Fruit fly (Drosophila melanogaster) whole organism, embryonic: ENCODE results near the gene ath.
A peak's percentile ranks its signal among the peaks of the same experiment; 100 is the strongest.

Source experiments
- Ada2b ChIP-seq: fragments of 200-800 bp; sonication (Bioruptor generic); IDR thresholded peaks from 2 replicates; pipeline ENCODE4 v1.3.6; 2022; ENCODE audit warnings: missing biosample characterization, missing genetic modification characterization
- Aef1 ChIP-seq: fragments of 200-800 bp; sonication (Bioruptor generic); IDR thresholded peaks from 3 replicates; pipeline ENCODE4 v1.3.6; 2022; ENCODE audit warnings: missing biosample characterization, missing genetic modification characterization
- Asciz ChIP-seq: fragments of 200-800 bp; sonication (Bioruptor generic); optimal IDR thresholded peaks from 2 replicates; lab custom pipeline; 2017; ENCODE audit warnings: missing biosample characterization, mild to moderate bottlenecking, missing genetic modification characterization, missing genetic modification reagents
- Bgb ChIP-seq: fragments of 200-800 bp; sonication (Bioruptor generic); IDR thresholded peaks from 2 replicates; pipeline ENCODE4 v1.3.6; 2022; ENCODE audit warnings: missing biosample characterization, missing genetic modification characterization; ENCODE audit not compliant: partially characterized antibody
- CG12155 ChIP-seq: fragments of 200-800 bp; sonication (Bioruptor generic); optimal IDR thresholded peaks from 3 replicates; lab custom pipeline; 2016; ENCODE audit warnings: missing biosample characterization, missing genetic modification characterization
- CG1233 ChIP-seq: fragments of 200-800 bp; sonication (Bioruptor generic); optimal IDR thresholded peaks from 4 replicates; lab custom pipeline; 2018; ENCODE audit warnings: missing biosample characterization, mild to moderate bottlenecking, missing genetic modification characterization
- CG12744 ChIP-seq: fragments of 200-800 bp; sonication (Bioruptor generic); optimal IDR thresholded peaks from 2 replicates; lab custom pipeline; 2016; ENCODE audit warnings: missing biosample characterization, missing genetic modification characterization
- CG15011 ChIP-seq: fragments of 200-800 bp; sonication (Bioruptor generic); optimal IDR thresholded peaks from 3 replicates; lab custom pipeline; 2018; ENCODE audit warnings: missing biosample characterization, mild to moderate bottlenecking, missing genetic modification characterization
- CG1529 ChIP-seq: fragments of 200-800 bp; sonication (Bioruptor generic); optimal IDR thresholded peaks from 3 replicates; lab custom pipeline; 2018; ENCODE audit warnings: missing biosample characterization, missing genetic modification characterization
- CG17328 ChIP-seq: fragments of 200-800 bp; sonication (Bioruptor generic); IDR thresholded peaks from 2 replicates; pipeline ENCODE4 v1.3.6; 2022; ENCODE audit warnings: missing biosample characterization, missing genetic modification characterization
- CG17359 ChIP-seq: fragments of 200-800 bp; sonication (Bioruptor generic); optimal IDR thresholded peaks from 3 replicates; lab custom pipeline; 2018; ENCODE audit warnings: missing biosample characterization, mild to moderate bottlenecking, missing genetic modification characterization, moderate library complexity
- CG17912 ChIP-seq: fragments of 200-800 bp; sonication (Bioruptor generic); optimal IDR thresholded peaks from 2 replicates; lab custom pipeline; 2018; ENCODE audit warnings: missing biosample characterization, mild to moderate bottlenecking, missing genetic modification characterization
- CG18011 ChIP-seq: fragments of 200-800 bp; sonication (Bioruptor generic); optimal IDR thresholded peaks from 2 replicates; lab custom pipeline; 2017; ENCODE audit warnings: missing biosample characterization, missing genetic modification characterization, mild to moderate bottlenecking, moderate library complexity, missing genotype
- CG2199 ChIP-seq: fragments of 200-800 bp; sonication (Bioruptor generic); IDR thresholded peaks from 3 replicates; pipeline ENCODE4 v1.3.6; 2022; ENCODE audit warnings: missing biosample characterization, missing genetic modification characterization
- CG30403 ChIP-seq: fragments of 200-800 bp; sonication (Bioruptor generic); optimal IDR thresholded peaks from 3 replicates; lab custom pipeline; 2016; ENCODE audit warnings: missing biosample characterization, missing genetic modification characterization
- CG3065 ChIP-seq: fragments of 200-800 bp; sonication (Bioruptor generic); optimal IDR thresholded peaks from 2 replicates; lab custom pipeline; 2016; ENCODE audit warnings: missing biosample characterization, missing genetic modification characterization
- CG32532 ChIP-seq: fragments of 200-800 bp; sonication (Bioruptor generic); IDR thresholded peaks from 2 replicates; pipeline ENCODE4 v1.3.6; 2022; ENCODE audit warnings: missing biosample characterization, missing genetic modification characterization
- CG32767 ChIP-seq: fragments of 200-800 bp; sonication (Bioruptor generic); IDR thresholded peaks from 2 replicates; pipeline ENCODE4 v1.3.6; 2022; ENCODE audit warnings: missing biosample characterization, missing genetic modification characterization
- CG3407 ChIP-seq: fragments of 200-800 bp; sonication (Bioruptor generic); optimal IDR thresholded peaks from 2 replicates; lab custom pipeline; 2018; ENCODE audit warnings: missing biosample characterization, mild to moderate bottlenecking, missing genetic modification characterization
- CG4282 ChIP-seq: fragments of 200-800 bp; sonication (Bioruptor generic); optimal IDR thresholded peaks from 2 replicates; lab custom pipeline; 2016; ENCODE audit warnings: missing biosample characterization, missing genetic modification characterization
- CG4404 ChIP-seq: fragments of 200-800 bp; sonication (Bioruptor generic); IDR thresholded peaks from 2 replicates; pipeline ENCODE4 v1.3.6; 2022; ENCODE audit warnings: missing biosample characterization, missing genetic modification characterization
- CG8765 ChIP-seq: fragments of 200-800 bp; sonication (Bioruptor generic); IDR thresholded peaks from 2 replicates; pipeline ENCODE4 v1.3.6; 2022; ENCODE audit warnings: missing biosample characterization, missing genetic modification characterization
- CG9876 ChIP-seq: fragments of 200-800 bp; sonication (Bioruptor generic); optimal IDR thresholded peaks from 2 replicates; lab custom pipeline; 2016; ENCODE audit warnings: missing biosample characterization, missing genetic modification characterization
- D19B ChIP-seq: fragments of 200-800 bp; sonication (Bioruptor generic); optimal IDR thresholded peaks from 2 replicates; lab custom pipeline; 2017; ENCODE audit warnings: missing biosample characterization, mild to moderate bottlenecking, missing genetic modification characterization
- Dad ChIP-seq: fragments of 200-800 bp; sonication (Bioruptor generic); optimal IDR thresholded peaks from 3 replicates; lab custom pipeline; 2016; ENCODE audit warnings: missing biosample characterization, missing genetic modification characterization
- E2f1 ChIP-seq: fragments of 200-800 bp; sonication (Bioruptor generic); IDR thresholded peaks from 2 replicates; pipeline ENCODE4 v1.3.6; 2022; ENCODE audit warnings: missing biosample characterization, missing genetic modification characterization
- Gsc ChIP-seq: fragments of 200-800 bp; sonication (Bioruptor generic); IDR thresholded peaks from 2 replicates; pipeline ENCODE4 v1.3.6; 2022; ENCODE audit warnings: missing biosample characterization, missing genetic modification characterization
- H15 ChIP-seq: fragments of 200-800 bp; sonication (Bioruptor generic); IDR thresholded peaks from 3 replicates; pipeline ENCODE4 v1.3.6; 2022; ENCODE audit warnings: missing biosample characterization, missing genetic modification characterization
- MBD-R2 ChIP-seq: fragments of 200-800 bp; sonication (Bioruptor generic); IDR thresholded peaks from 2 replicates; pipeline ENCODE4 v1.3.6; 2022; ENCODE audit warnings: missing biosample characterization, missing genetic modification characterization
- Max ChIP-seq: fragments of 200-800 bp; sonication (Bioruptor generic); optimal IDR thresholded peaks from 2 replicates; lab custom pipeline; 2016; ENCODE audit warnings: missing biosample characterization, mild to moderate bottlenecking, missing genetic modification characterization
- Oaz ChIP-seq: fragments of 200-800 bp; sonication (Bioruptor generic); IDR thresholded peaks from 2 replicates; pipeline ENCODE4 v1.3.6; 2022; ENCODE audit warnings: missing biosample characterization, missing genetic modification characterization
- Side ChIP-seq: fragments of 200-800 bp; sonication (Bioruptor generic); optimal IDR thresholded peaks from 2 replicates; lab custom pipeline; 2016; ENCODE audit warnings: missing biosample characterization, missing genetic modification characterization
- Sin3A ChIP-seq: fragments of >200 bp; optimal IDR thresholded peaks from 2 replicates; lab custom pipeline; 2018
- Sry-β ChIP-seq: fragments of 200-800 bp; sonication (Bioruptor generic); optimal IDR thresholded peaks from 2 replicates; lab custom pipeline; 2018; ENCODE audit warnings: missing biosample characterization, mild to moderate bottlenecking, missing genetic modification characterization, moderate library complexity
- bbx ChIP-seq: fragments of 200-800 bp; sonication (Bioruptor generic); IDR thresholded peaks from 2 replicates; pipeline ENCODE4 v1.3.6; 2022; ENCODE audit warnings: missing biosample characterization, missing genetic modification characterization; ENCODE audit not compliant: partially characterized antibody
- bowl ChIP-seq: fragments of 200-800 bp; sonication (Bioruptor generic); IDR thresholded peaks from 2 replicates; pipeline ENCODE4 v1.3.6; 2022; ENCODE audit warnings: missing biosample characterization, missing genetic modification characterization
- btn ChIP-seq: fragments of 200-800 bp; sonication (Bioruptor generic); optimal IDR thresholded peaks from 2 replicates; lab custom pipeline; 2016; ENCODE audit warnings: missing biosample characterization, missing genetic modification characterization
- croc ChIP-seq: fragments of 200-800 bp; sonication (Bioruptor generic); conservative IDR thresholded peaks from 3 replicates; pipeline ENCODE4 v1.3.6; 2022; ENCODE audit warnings: missing biosample characterization, missing genetic modification characterization
- danr ChIP-seq: fragments of 200-800 bp; sonication (Bioruptor generic); IDR thresholded peaks from 2 replicates; pipeline ENCODE4 v1.3.6; 2022; ENCODE audit warnings: missing biosample characterization, missing genetic modification characterization
- gem ChIP-seq: fragments of 200-800 bp; sonication (Bioruptor generic); optimal IDR thresholded peaks from 2 replicates; lab custom pipeline; 2019; ENCODE audit warnings: missing biosample characterization, mild to moderate bottlenecking, missing genetic modification characterization, moderate library complexity
- ken ChIP-seq: fragments of 200-800 bp; sonication (Bioruptor generic); IDR thresholded peaks from 3 replicates; pipeline ENCODE4 v1.3.6; 2022; ENCODE audit warnings: missing biosample characterization, missing genetic modification characterization
- lilli ChIP-seq: fragments of 200-800 bp; sonication (Bioruptor generic); optimal IDR thresholded peaks from 3 replicates; lab custom pipeline; 2016; ENCODE audit warnings: missing biosample characterization, missing genetic modification characterization
- lola ChIP-seq, 3 experiments: fragments of >200 bp in 2 of 3; fragments of 200-800 bp in 1 of 3; sonication (Bioruptor generic) in 1 of 3; optimal IDR thresholded peaks; 2 replicates each; lab custom pipeline; 2017 to 2019; ENCODE audit warnings: missing biosample characterization in 3 of 3, missing genetic modification characterization in 3 of 3, mild to moderate bottlenecking in 1 of 3, moderate library complexity in 1 of 3
- mld ChIP-seq: fragments of 200-800 bp; sonication (Bioruptor generic); IDR thresholded peaks from 3 replicates; pipeline ENCODE4 v1.3.6; 2022; ENCODE audit warnings: missing biosample characterization, missing genetic modification characterization; ENCODE audit not compliant: partially characterized antibody
- psq ChIP-seq: fragments of 200-800 bp; sonication (Bioruptor generic); optimal IDR thresholded peaks from 2 replicates; lab custom pipeline; 2017; ENCODE audit warnings: missing biosample characterization, missing genetic modification characterization
- pzg ChIP-seq: fragments of 200-800 bp; sonication (Bioruptor generic); optimal IDR thresholded peaks from 3 replicates; lab custom pipeline; 2018; ENCODE audit warnings: missing biosample characterization, mild to moderate bottlenecking, missing genetic modification characterization, moderate library complexity
- row ChIP-seq: fragments of 200-800 bp; sonication (Bioruptor generic); IDR thresholded peaks from 3 replicates; pipeline ENCODE4 v1.3.6; 2022; ENCODE audit warnings: missing biosample characterization, missing genetic modification characterization
- salm ChIP-seq: fragments of 200-800 bp; sonication (Bioruptor generic); optimal IDR thresholded peaks from 2 replicates; lab custom pipeline; 2018; ENCODE audit warnings: missing biosample characterization, mild to moderate bottlenecking, missing genetic modification characterization
- sim ChIP-seq: fragments of 200-800 bp; sonication (Bioruptor generic); IDR thresholded peaks from 2 replicates; pipeline ENCODE4 v1.3.6; 2022; ENCODE audit warnings: missing biosample characterization, missing genetic modification characterization
- sima ChIP-seq: fragments of 200-800 bp; sonication (Bioruptor generic); optimal IDR thresholded peaks from 2 replicates; lab custom pipeline; 2016; ENCODE audit warnings: missing biosample characterization, missing genetic modification characterization
- so ChIP-seq: fragments of 200-800 bp; sonication (Bioruptor generic); IDR thresholded peaks from 3 replicates; pipeline ENCODE4 v1.3.6; 2022; ENCODE audit warnings: missing biosample characterization, missing genetic modification characterization
- unc-4 ChIP-seq: fragments of 200-800 bp; sonication (Bioruptor generic); IDR thresholded peaks from 2 replicates; pipeline ENCODE4 v1.3.6; 2022; ENCODE audit warnings: missing biosample characterization, missing genetic modification characterization; ENCODE audit not compliant: partially characterized antibody

ath gene

dm6 chr2L:10200847-10201246 lies 10.1 kb upstream of the ath start, which contains the start of the genes Ripalpha and RpL7 (continued):
- TF ChIP-seq CG17912 (GFP tag; lab: Kevin White, UChicago) (peak; percentile 99), bowl (GFP tag; lab: Robert Waterston, UW) (peak; percentile 90), unc-4 (GFP tag; lab: Robert Waterston, UW) (peak; percentile 90), H15 (GFP tag; lab: Robert Waterston, UW) (peak; percentile 97), Bgb (GFP tag; lab: Robert Waterston, UW) (peak; percentile 98), CG32767 (peak; percentile 77), CG1233 (GFP tag; lab: Kevin White, UChicago) (peak; percentile 98), btn (GFP tag; lab: Kevin White, UChicago) (peak; percentile 97), Ada2b (GFP tag; lab: Robert Waterston, UW) (peak; percentile 86), CG17328 (GFP tag; lab: Robert Waterston, UW) (peak; percentile 98), lilli (GFP tag; lab: Kevin White, UChicago) (peak; percentile 96), gem (peak; percentile 85), Gsc (no peak), CG2199 (GFP tag; lab: Robert Waterston, UW) (peak; percentile 96), lola (GFP tag; optimal IDR thresholded peaks at IDR 0.05; lab: Kevin White, UChicago) (peak in 1 of 3 experiments; percentile 78), ken (peak; percentile 98), psq (peak; percentile 94), CG9876 (peak; percentile 99), Asciz (GFP tag; lab: Kevin White, UChicago) (peak; percentile 96), croc (GFP tag; lab: Robert Waterston, UW) (peak; percentile 89), CG12155 (peak; percentile 96), danr (GFP tag; lab: Robert Waterston, UW) (peak; percentile 81), E2f1 (GFP tag; lab: Robert Waterston, UW) (peak; percentile 96), mld (peak; percentile 74; the same call in 2 of the 3 replicates), D19B (GFP tag; lab: Kevin White, UChicago) (peak; percentile 91), Side (peak; percentile 98), CG1529 (GFP tag; lab: Kevin White, UChicago) (peak; percentile 95), Dad (GFP tag; lab: Kevin White, UChicago) (peak; percentile 99), bbx (GFP tag; lab: Robert Waterston, UW) (peak; percentile 94), CG3407 (peak; percentile 98), Oaz (GFP tag; lab: Robert Waterston, UW) (peak; percentile 92), Aef1 (peak; percentile 94), sim (peak; percentile 89), MBD-R2 (GFP tag; lab: Robert Waterston, UW) (peak; percentile 99), Max (peak; percentile 99), Sry-β (GFP tag; lab: Kevin White, UChicago) (peak; percentile 76), salm (peak; percentile 92), CG18011 (GFP tag; lab: Kevin White, UChicago) (peak; percentile 92), CG4404 (GFP tag; lab: Robert Waterston, UW) (peak; percentile 85), pzg (peak; percentile 100), row (GFP tag; lab: Robert Waterston, UW) (peak; percentile 83), CG17359 (tag; lab: Kevin White, UChicago) (peak; percentile 96), CG4282 (GFP tag; lab: Kevin White, UChicago) (peak; percentile 97), CG3065 (GFP tag; lab: Kevin White, UChicago) (peak; percentile 97), so (peak; percentile 97), Sin3A (lab: Kevin White, UChicago) (peak; percentile 69), CG8765 (GFP tag; lab: Robert Waterston, UW) (peak; percentile 88), sima (GFP tag; lab: Kevin White, UChicago) (peak; percentile 96), CG30403 (peak; percentile 96), CG12744 (GFP tag; lab: Kevin White, UChicago) (peak; percentile 97), CG32532 (GFP tag; lab: Robert Waterston, UW) (peak; percentile 98), CG15011 (GFP tag; lab: Kevin White, UChicago) (peak; percentile 96)
